Worm (Caenorhabditis elegans): ENCODE results near the gene srh-213.

DNA sequence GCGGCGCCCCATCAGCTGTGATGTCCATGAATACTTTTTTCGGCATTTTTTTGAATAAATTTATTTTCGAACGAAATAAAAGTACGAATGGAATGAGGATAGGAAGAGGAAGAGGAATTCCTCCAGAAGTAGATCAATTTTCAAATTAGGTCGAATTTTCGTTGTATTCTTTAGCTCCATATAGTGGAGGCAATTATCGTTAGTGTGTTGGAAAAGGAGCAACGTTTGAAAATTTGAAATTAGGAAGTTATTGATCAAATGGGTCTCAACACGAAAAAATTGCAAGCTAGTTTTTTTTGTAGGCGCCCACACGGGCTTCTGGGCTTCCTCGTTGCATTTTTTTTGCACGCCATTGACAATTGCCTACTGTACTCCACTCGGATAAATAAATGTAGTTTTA, 2.7 kb downstream of the srh-213 start, which contains the start of gene T22F3.12:
- TF ChIP-seq him-1 (tag; optimal IDR thresholded peaks at IDR 0.05) (no peak), dao-5 (tag; optimal IDR thresholded peaks at IDR 0.05) (no peak), W03F9.2 (tag; optimal IDR thresholded peaks at IDR 0.05) (no peak)
